Fruit fly (Drosophila melanogaster) whole organism, embryonic: Measurements from ENCODE around the gene CG15358.
A peak's percentile ranks its signal among the peaks of the same experiment; 100 is the strongest.

Source experiments
- B-H1 ChIP-seq: fragments of 200-800 bp; sonication (Bioruptor generic); IDR thresholded peaks from 3 replicates; pipeline ENCODE4 v1.3.6; 2022; ENCODE audit warnings: missing biosample characterization, missing genetic modification characterization
- Bgb ChIP-seq: fragments of 200-800 bp; sonication (Bioruptor generic); IDR thresholded peaks from 2 replicates; pipeline ENCODE4 v1.3.6; 2022; ENCODE audit warnings: missing biosample characterization, missing genetic modification characterization; ENCODE audit not compliant: partially characterized antibody
- CG10565 ChIP-seq: fragments of 200-800 bp; sonication (Bioruptor generic); optimal IDR thresholded peaks from 3 replicates; lab custom pipeline; 2016; ENCODE audit warnings: missing biosample characterization, mild to moderate bottlenecking, missing genetic modification characterization
- CG11723 ChIP-seq: fragments of 200-800 bp; sonication (Bioruptor generic); optimal IDR thresholded peaks from 2 replicates; lab custom pipeline; 2017; ENCODE audit warnings: missing biosample characterization, mild to moderate bottlenecking, missing genetic modification characterization
- CG13624 ChIP-seq: fragments of 200-800 bp; sonication (Bioruptor generic); optimal IDR thresholded peaks from 2 replicates; lab custom pipeline; 2016; ENCODE audit warnings: missing biosample characterization, missing genetic modification characterization
- CG14710 ChIP-seq: fragments of 200-800 bp; sonication (Bioruptor generic); optimal IDR thresholded peaks from 3 replicates; lab custom pipeline; 2019; ENCODE audit warnings: missing biosample characterization, mild to moderate bottlenecking, missing genetic modification characterization, moderate library complexity
- CG15073 ChIP-seq: fragments of 200-800 bp; sonication (Bioruptor generic); optimal IDR thresholded peaks from 2 replicates; lab custom pipeline; 2016; ENCODE audit warnings: missing biosample characterization, missing genetic modification characterization
- CG1529 ChIP-seq: fragments of 200-800 bp; sonication (Bioruptor generic); optimal IDR thresholded peaks from 3 replicates; lab custom pipeline; 2018; ENCODE audit warnings: missing biosample characterization, missing genetic modification characterization
- CG15601 ChIP-seq: fragments of 200-800 bp; sonication (Bioruptor generic); optimal IDR thresholded peaks from 3 replicates; lab custom pipeline; 2019; ENCODE audit warnings: missing biosample characterization, mild to moderate bottlenecking, missing genetic modification characterization, moderate library complexity
- CG17385 ChIP-seq: fragments of 200-800 bp; sonication (Bioruptor generic); optimal IDR thresholded peaks from 3 replicates; lab custom pipeline; 2018; ENCODE audit warnings: missing biosample characterization, mild to moderate bottlenecking, missing genetic modification characterization
- CG17568 ChIP-seq: fragments of 200-800 bp; sonication (Bioruptor generic); optimal IDR thresholded peaks from 2 replicates; lab custom pipeline; 2018; ENCODE audit warnings: missing biosample characterization, mild to moderate bottlenecking, missing genetic modification characterization, moderate library complexity
- CG2678 ChIP-seq: fragments of 200-800 bp; sonication (Bioruptor generic); optimal IDR thresholded peaks from 3 replicates; lab custom pipeline; 2019; ENCODE audit warnings: missing biosample characterization, mild to moderate bottlenecking, missing genetic modification characterization, moderate library complexity
- CG31441 ChIP-seq: fragments of 200-800 bp; sonication (Bioruptor generic); IDR thresholded peaks from 2 replicates; pipeline ENCODE4 v1.3.6; 2022; ENCODE audit warnings: missing biosample characterization, missing genetic modification characterization
- CG3281 ChIP-seq: fragments of 200-800 bp; sonication (Bioruptor generic); optimal IDR thresholded peaks from 3 replicates; lab custom pipeline; 2017; ENCODE audit warnings: missing biosample characterization, mild to moderate bottlenecking, missing genetic modification characterization
- CG34224 ChIP-seq: fragments of 200-800 bp; sonication (Bioruptor generic); IDR thresholded peaks from 3 replicates; pipeline ENCODE4 v1.3.6; 2022; ENCODE audit warnings: missing biosample characterization, missing genetic modification characterization; ENCODE audit not compliant: partially characterized antibody
- CG34376 ChIP-seq: fragments of 200-800 bp; sonication (Bioruptor generic); optimal IDR thresholded peaks from 2 replicates; lab custom pipeline; 2018; ENCODE audit warnings: missing biosample characterization, mild to moderate bottlenecking, missing genetic modification characterization
- CG4360 ChIP-seq: fragments of 200-800 bp; sonication (Bioruptor generic); IDR thresholded peaks from 2 replicates; pipeline ENCODE4 v1.3.6; 2022; ENCODE audit warnings: missing biosample characterization, missing genetic modification characterization
- CG7987 ChIP-seq: fragments of 200-800 bp; sonication (Bioruptor generic); optimal IDR thresholded peaks from 2 replicates; lab custom pipeline; 2018; ENCODE audit warnings: missing biosample characterization, mild to moderate bottlenecking, missing genetic modification characterization, moderate library complexity
- CG8290 ChIP-seq, 3 experiments: fragments of 200-800 bp; sonication (Bioruptor generic); optimal IDR thresholded peaks; 2 replicates each; lab custom pipeline; 2016 to 2019; ENCODE audit warnings: missing biosample characterization in 3 of 3, missing genetic modification characterization in 3 of 3, mild to moderate bottlenecking in 2 of 3, moderate library complexity in 1 of 3
- CG8388 ChIP-seq: fragments of 200-800 bp; sonication (Bioruptor generic); optimal IDR thresholded peaks from 2 replicates; lab custom pipeline; 2019; ENCODE audit warnings: missing biosample characterization, mild to moderate bottlenecking, missing genetic modification characterization, moderate library complexity
- CG8924 ChIP-seq: fragments of 200-800 bp; optimal IDR thresholded peaks from 3 replicates; lab custom pipeline; 2019; ENCODE audit warnings: missing biosample characterization, mild to moderate bottlenecking, missing genetic modification characterization, moderate library complexity
- CG8944 ChIP-seq: fragments of 200-800 bp; sonication (Bioruptor generic); optimal IDR thresholded peaks from 3 replicates; lab custom pipeline; 2016; ENCODE audit warnings: missing biosample characterization, missing genetic modification characterization
- CrebB ChIP-seq: fragments of 200-800 bp; sonication (Bioruptor generic); optimal IDR thresholded peaks from 3 replicates; lab custom pipeline; 2018; ENCODE audit warnings: missing biosample characterization, mild to moderate bottlenecking, missing genetic modification characterization
- Dp ChIP-seq: fragments of 200-800 bp; sonication (Bioruptor generic); optimal IDR thresholded peaks from 2 replicates; lab custom pipeline; 2018; ENCODE audit warnings: missing biosample characterization, mild to moderate bottlenecking, missing genetic modification characterization, moderate library complexity
- HHEX ChIP-seq: fragments of 200-800 bp; sonication (Bioruptor generic); optimal IDR thresholded peaks from 3 replicates; lab custom pipeline; 2017; ENCODE audit warnings: missing biosample characterization, mild to moderate bottlenecking, missing genetic modification characterization, missing genetic modification reagents
- Jarid2 ChIP-seq: fragments of 200-800 bp; sonication (Bioruptor generic); optimal IDR thresholded peaks from 3 replicates; lab custom pipeline; 2017; ENCODE audit warnings: mild to moderate bottlenecking, missing biosample characterization, missing genetic modification reagents, missing genetic modification characterization
- Med ChIP-seq: fragments of 200-800 bp; sonication (Bioruptor generic); peaks from one replicate; lab custom pipeline; 2016; ENCODE audit warnings: missing biosample characterization, missing genetic modification characterization, mild to moderate bottlenecking, inconsistent platforms, moderate library complexity
- Meics ChIP-seq: fragments of 200-800 bp; sonication (Bioruptor generic); optimal IDR thresholded peaks from 2 replicates; lab custom pipeline; 2017; ENCODE audit warnings: missing biosample characterization, mild to moderate bottlenecking, missing genetic modification characterization
- Nf-YC ChIP-seq: fragments of 200-800 bp; optimal IDR thresholded peaks from 3 replicates; lab custom pipeline; 2019; ENCODE audit warnings: missing biosample characterization, mild to moderate bottlenecking, missing genetic modification characterization, moderate library complexity
- Pdp1 ChIP-seq, 2 experiments: fragments of 200-800 bp; sonication (Bioruptor generic); optimal IDR thresholded peaks; 3 replicates each; lab custom pipeline; 2016; ENCODE audit warnings: missing biosample characterization in 2 of 2, missing genetic modification characterization in 2 of 2, mild to moderate bottlenecking in 1 of 2, moderate library complexity in 1 of 2
- bsh ChIP-seq, 2 experiments: fragments of 200-800 bp; sonication (Bioruptor generic); optimal IDR thresholded peaks; 2 replicates each; lab custom pipeline; 2017 to 2018; ENCODE audit warnings: mild to moderate bottlenecking in 2 of 2, missing biosample characterization in 2 of 2, missing genetic modification characterization in 2 of 2, moderate library complexity in 1 of 2
- dan ChIP-seq: fragments of 200-800 bp; sonication (Bioruptor generic); IDR thresholded peaks from 2 replicates; pipeline ENCODE4 v1.3.6; 2022; ENCODE audit warnings: missing biosample characterization, missing genetic modification characterization
- esg ChIP-seq: fragments of 200-800 bp; sonication (Bioruptor generic); conservative IDR thresholded peaks from 2 replicates; pipeline ENCODE4 v1.3.6; 2022; ENCODE audit warnings: missing biosample characterization, missing genetic modification characterization
- fd102C ChIP-seq: fragments of 200-800 bp; sonication (Bioruptor generic); optimal IDR thresholded peaks from 2 replicates; lab custom pipeline; 2018; ENCODE audit warnings: missing biosample characterization, mild to moderate bottlenecking, missing genetic modification characterization, moderate library complexity
- gcm ChIP-seq: fragments of 200-800 bp; sonication (Bioruptor generic); optimal IDR thresholded peaks from 2 replicates; lab custom pipeline; 2019; ENCODE audit warnings: missing biosample characterization, mild to moderate bottlenecking, missing genetic modification characterization, moderate library complexity
- gsb-n ChIP-seq: fragments of 200-800 bp; sonication (Bioruptor generic); optimal IDR thresholded peaks from 3 replicates; lab custom pipeline; 2018; ENCODE audit warnings: missing biosample characterization, mild to moderate bottlenecking, missing genetic modification characterization
- her ChIP-seq: fragments of 200-800 bp; sonication (Bioruptor generic); optimal IDR thresholded peaks from 2 replicates; lab custom pipeline; 2016; ENCODE audit warnings: missing biosample characterization, missing genetic modification characterization
- kni ChIP-seq: fragments of 200-800 bp; sonication (Bioruptor generic); optimal IDR thresholded peaks from 3 replicates; lab custom pipeline; 2017; ENCODE audit warnings: mild to moderate bottlenecking, missing biosample characterization, missing genetic modification reagents, missing genetic modification characterization
- lab ChIP-seq: fragments of 200-800 bp; sonication (Bioruptor generic); optimal IDR thresholded peaks from 3 replicates; lab custom pipeline; 2017; ENCODE audit warnings: missing biosample characterization, missing genetic modification characterization, mild to moderate bottlenecking, moderate library complexity, missing genetic modification reagents
- lilli ChIP-seq: fragments of 200-800 bp; sonication (Bioruptor generic); optimal IDR thresholded peaks from 3 replicates; lab custom pipeline; 2016; ENCODE audit warnings: missing biosample characterization, missing genetic modification characterization
- maf-S ChIP-seq: fragments of 200-800 bp; sonication (Bioruptor generic); optimal IDR thresholded peaks from 2 replicates; lab custom pipeline; 2016; ENCODE audit warnings: missing biosample characterization, missing genetic modification characterization
- phol ChIP-seq: fragments of 200-800 bp; sonication (Bioruptor generic); optimal IDR thresholded peaks from 3 replicates; lab custom pipeline; 2018; ENCODE audit warnings: missing biosample characterization, mild to moderate bottlenecking, missing genetic modification characterization, moderate library complexity
- pzg ChIP-seq: fragments of 200-800 bp; sonication (Bioruptor generic); optimal IDR thresholded peaks from 3 replicates; lab custom pipeline; 2018; ENCODE audit warnings: missing biosample characterization, mild to moderate bottlenecking, missing genetic modification characterization, moderate library complexity
- so ChIP-seq: fragments of 200-800 bp; sonication (Bioruptor generic); IDR thresholded peaks from 3 replicates; pipeline ENCODE4 v1.3.6; 2022; ENCODE audit warnings: missing biosample characterization, missing genetic modification characterization
- stc ChIP-seq: fragments of 200-800 bp; sonication (Bioruptor generic); IDR thresholded peaks from 2 replicates; pipeline ENCODE4 v1.3.6; 2022; ENCODE audit warnings: missing biosample characterization, missing genetic modification characterization
- stwl ChIP-seq: fragments of 200-800 bp; sonication (Bioruptor generic); optimal IDR thresholded peaks from 3 replicates; lab custom pipeline; 2018; ENCODE audit warnings: missing biosample characterization, mild to moderate bottlenecking, missing genetic modification characterization, moderate library complexity
- vvl ChIP-seq: fragments of 200-800 bp; sonication (Bioruptor generic); IDR thresholded peaks from 2 replicates; pipeline ENCODE4 v1.3.6; 2022; ENCODE audit warnings: missing biosample characterization, missing genetic modification characterization
- zen ChIP-seq: fragments of 200-800 bp; sonication (Bioruptor generic); optimal IDR thresholded peaks from 3 replicates; lab custom pipeline; 2018; ENCODE audit warnings: missing biosample characterization, mild to moderate bottlenecking, missing genetic modification characterization, moderate library complexity
- zfh1 ChIP-seq: fragments of 200-800 bp; sonication (Bioruptor generic); IDR thresholded peaks from 3 replicates; pipeline ENCODE4 v1.3.6; 2022; ENCODE audit warnings: missing biosample characterization, missing genetic modification characterization

Gene CG15358

dm6 chr2L:1911316-1911873 lies 28.4 kb upstream of the CG15358 start (continued):
- TF ChIP-seq zfh1 (GFP tag; lab: Robert Waterston, UW) (0 out of 3 replicates have a peak, but pooled peaks have one; percentile 2), CG15601 (tag; lab: Kevin White, UChicago) (peak; percentile 10), CG31441 (GFP tag; lab: Robert Waterston, UW) (peak; percentile 18; the same call in 1 of the 2 replicates), CG15073 (GFP tag; lab: Kevin White, UChicago) (no peak), CG8944 (GFP tag; lab: Kevin White, UChicago) (no peak), kni (peak; percentile 10), CG10565 (GFP tag; lab: Kevin White, UChicago) (no peak), so (peak; percentile 35; the same call in 1 of the 3 replicates), gsb-n (tag; lab: Kevin White, UChicago) (no peak), CrebB (peak; percentile 18), Meics (GFP tag; lab: Kevin White, UChicago) (peak; percentile 25), her (GFP tag; lab: Kevin White, UChicago) (peak; percentile 44), Jarid2 (GFP tag; lab: Kevin White, UChicago) (peak; percentile 81), CG1529 (GFP tag; lab: Kevin White, UChicago) (peak; percentile 28), CG4360 (GFP tag; lab: Robert Waterston, UW) (0 out of 2 replicates have a peak, but pooled peaks have one; percentile 6), Nf-YC (peak; percentile 38), stwl (no peak), lilli (GFP tag; lab: Kevin White, UChicago) (peak; percentile 17), CG8388 (GFP tag; lab: Kevin White, UChicago) (peak; percentile 4), CG17385 (GFP tag; lab: Kevin White, UChicago) (peak; percentile 10), Pdp1 (GFP tag; optimal IDR thresholded peaks at IDR 0.05; lab: Kevin White, UChicago) (peak in 1 of 2 experiments; percentile 6), CG34376 (GFP tag; lab: Kevin White, UChicago) (peak; percentile 50), CG14710 (tag; lab: Kevin White, UChicago) (peak; percentile 11), CG11723 (no peak), CG17568 (GFP tag; lab: Kevin White, UChicago) (peak; percentile 0), CG34224 (GFP tag; lab: Robert Waterston, UW) (no peak), fd102C (GFP tag; lab: Kevin White, UChicago) (no peak), Dp (GFP tag; lab: Kevin White, UChicago) (no peak), HHEX (GFP tag; lab: Kevin White, UChicago) (peak; percentile 17), CG3281 (peak; percentile 17), dan (GFP tag; lab: Robert Waterston, UW) (no peak), bsh (GFP tag; optimal IDR thresholded peaks at IDR 0.05; lab: Kevin White, UChicago) (peak in 1 of 2 experiments; percentile 27), gcm (peak; percentile 18), lab (GFP tag; lab: Kevin White, UChicago) (peak; percentile 62)

- TF ChIP-seq pzg, result peak; percentile 7
- no peak for TF ChIP-seq CG2678 (tag; lab: Kevin White, UChicago)
- TF ChIP-seq zen (tag; lab: Kevin White, UChicago), result peak; percentile 5
- TF ChIP-seq stc (GFP tag; lab: Robert Waterston, UW), result 0 out of 2 replicates have a peak, but pooled peaks have one; percentile 21
- TF ChIP-seq Bgb (GFP tag; lab: Robert Waterston, UW), result peak; percentile 36; the same call in 1 of the 2 replicates
- peak; percentile 41; the same call in 1 of the 2 replicates for TF ChIP-seq vvl
- TF ChIP-seq maf-S (GFP tag; lab: Kevin White, UChicago), result no peak
- no peak for TF ChIP-seq CG8924 (tag; lab: Kevin White, UChicago)
- no peak for TF ChIP-seq esg (GFP tag; lab: Robert Waterston, UW)
- no peak for TF ChIP-seq B-H1 (GFP tag; lab: Robert Waterston, UW)
- peak; percentile 59 for TF ChIP-seq CG8290 (GFP tag; optimal IDR thresholded peaks at IDR 0.05; lab: Kevin White, UChicago)
- peak in 1 of 2 experiments; percentile 65 for TF ChIP-seq CG8290 (tag; optimal IDR thresholded peaks at IDR 0.05; lab: Kevin White, UChicago)
- peak; percentile 65 for TF ChIP-seq Med (GFP tag; lab: Kevin White, UChicago)
- TF ChIP-seq CG7987 (GFP tag; lab: Kevin White, UChicago), result no peak
- TF ChIP-seq CG13624, result peak; percentile 37
- TF ChIP-seq phol (tag; lab: Kevin White, UChicago), result no peak
Measured at dm6 chr2L:1909681-1910080, 26.7 kb upstream of the CG15358 start.
